Fruit fly (Drosophila melanogaster): ENCODE results near the gene Jwa.
A peak's percentile ranks its signal among the peaks of the same experiment; 100 is the strongest.

Gene Jwa

DNA sequence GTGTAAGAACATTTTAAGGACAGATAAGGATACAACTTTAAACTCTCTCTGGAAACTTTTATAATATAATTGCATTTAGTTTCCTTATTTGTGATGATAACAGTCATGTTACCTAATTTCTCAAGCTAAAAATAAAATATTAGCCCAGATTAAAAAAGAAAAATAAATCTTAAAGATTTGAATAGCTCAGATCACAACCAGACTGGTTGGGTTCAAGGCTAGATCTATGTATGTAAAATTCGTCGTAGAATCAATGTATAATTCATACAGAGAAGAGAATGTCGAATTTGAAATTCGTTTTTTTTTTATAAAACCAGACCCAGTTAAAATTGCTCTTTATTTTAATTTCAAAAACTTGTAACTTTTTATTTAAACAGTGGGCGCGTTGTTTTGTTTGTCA is 8.6 kb upstream of the Jwa start:
- TF ChIP-seq tup (GFP tag; optimal IDR thresholded peaks at IDR 0.05) (no peak), CG14710 (tag; optimal IDR thresholded peaks at IDR 0.05) (peak; percentile 5), amos (GFP tag; IDR thresholded peaks at IDR 0.05; ENCODE audit: partially characterized antibody) (peak; percentile 60; the same call in 1 of the 2 replicates), CG42726 (GFP tag; IDR thresholded peaks at IDR 0.05; ENCODE audit: partially characterized antibody) (peak; percentile 33; the same call in 1 of the 2 replicates), pita (GFP tag; optimal IDR thresholded peaks at IDR 0.05) (peak; percentile 63), gfzf (GFP tag; optimal IDR thresholded peaks at IDR 0.05) (peak; percentile 10), HmgZ (tag; optimal IDR thresholded peaks at IDR 0.05) (peak; percentile 12), Pdp1 (GFP tag; optimal IDR thresholded peaks at IDR 0.05) (peak in 1 of 2 experiments; percentile 6), Bgb (GFP tag; IDR thresholded peaks at IDR 0.05; ENCODE audit: partially characterized antibody) (peak; percentile 47; the same call in 1 of the 2 replicates), CG16813 (GFP tag; IDR thresholded peaks at IDR 0.05; ENCODE audit: partially characterized antibody) (peak; percentile 52), sens (GFP tag) (peak; percentile 84), E2f2 (GFP tag; IDR thresholded peaks at IDR 0.05) (peak; percentile 81), ranshi (GFP tag; IDR thresholded peaks at IDR 0.05) (no peak), Myb (GFP tag; optimal IDR thresholded peaks at IDR 0.05) (peak; percentile 58), knrl (GFP tag; IDR thresholded peaks at IDR 0.05; ENCODE audit: partially characterized antibody) (0 out of 3 replicates have a peak, but pooled peaks have one; percentile 37), CTCF (GFP tag; optimal IDR thresholded peaks at IDR 0.05) (peak; percentile 82), Lhr (GFP tag; optimal IDR thresholded peaks at IDR 0.05) (peak; percentile 49), CG17802 (tag; optimal IDR thresholded peaks at IDR 0.05) (no peak), CG2712 (tag; optimal IDR thresholded peaks at IDR 0.05) (no peak), gcm (GFP tag; optimal IDR thresholded peaks at IDR 0.05) (no peak), CG2116 (GFP tag; optimal IDR thresholded peaks at IDR 0.05) (peak; percentile 8), CG15514 (GFP tag; optimal IDR thresholded peaks at IDR 0.05) (no peak), Lim3 (GFP tag; IDR thresholded peaks at IDR 0.05) (no peak), Dp (GFP tag; optimal IDR thresholded peaks at IDR 0.05) (peak; percentile 75)

DNA sequence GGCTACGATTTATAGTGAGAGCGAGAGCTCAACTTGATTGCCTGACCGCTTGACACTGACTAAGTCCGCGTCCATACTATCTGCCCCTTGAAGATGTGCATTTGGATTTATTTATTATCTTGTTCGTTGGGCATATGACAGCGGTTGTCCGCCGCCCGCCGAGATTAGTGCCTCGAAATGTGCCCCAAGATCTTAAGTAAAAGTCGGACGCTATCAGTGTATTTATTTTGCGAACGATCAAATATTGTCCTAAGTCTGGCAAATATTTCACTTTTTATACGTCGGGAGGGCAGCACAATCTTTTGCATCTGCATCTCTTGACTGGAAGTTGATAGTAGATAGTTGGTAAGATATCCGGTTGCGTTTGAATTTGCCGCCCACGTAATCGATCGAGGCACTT is 8.2 kb upstream of the Jwa start, which contains the start of gene Irk3:
Irk3 (minus strand) TSS at position 63 of the 400 bp plus-strand sequence.
- no peak for TF ChIP-seq Xrp1 (GFP tag; IDR thresholded peaks at IDR 0.05)
- no peak for TF ChIP-seq Myb (GFP tag; optimal IDR thresholded peaks at IDR 0.05)
- TF ChIP-seq mam (GFP tag; optimal IDR thresholded peaks at IDR 0.05) = no peak
- TF ChIP-seq CG6813 (GFP tag; optimal IDR thresholded peaks at IDR 0.05) = peak; percentile 5
- TF ChIP-seq CG2678 (tag; optimal IDR thresholded peaks at IDR 0.05) = no peak
- no peak for TF ChIP-seq CG15073 (GFP tag; optimal IDR thresholded peaks at IDR 0.05)
- peak; percentile 74 for TF ChIP-seq Med (GFP tag)
- TF ChIP-seq CG6854 (GFP tag; optimal IDR thresholded peaks at IDR 0.05) = no peak

DNA sequence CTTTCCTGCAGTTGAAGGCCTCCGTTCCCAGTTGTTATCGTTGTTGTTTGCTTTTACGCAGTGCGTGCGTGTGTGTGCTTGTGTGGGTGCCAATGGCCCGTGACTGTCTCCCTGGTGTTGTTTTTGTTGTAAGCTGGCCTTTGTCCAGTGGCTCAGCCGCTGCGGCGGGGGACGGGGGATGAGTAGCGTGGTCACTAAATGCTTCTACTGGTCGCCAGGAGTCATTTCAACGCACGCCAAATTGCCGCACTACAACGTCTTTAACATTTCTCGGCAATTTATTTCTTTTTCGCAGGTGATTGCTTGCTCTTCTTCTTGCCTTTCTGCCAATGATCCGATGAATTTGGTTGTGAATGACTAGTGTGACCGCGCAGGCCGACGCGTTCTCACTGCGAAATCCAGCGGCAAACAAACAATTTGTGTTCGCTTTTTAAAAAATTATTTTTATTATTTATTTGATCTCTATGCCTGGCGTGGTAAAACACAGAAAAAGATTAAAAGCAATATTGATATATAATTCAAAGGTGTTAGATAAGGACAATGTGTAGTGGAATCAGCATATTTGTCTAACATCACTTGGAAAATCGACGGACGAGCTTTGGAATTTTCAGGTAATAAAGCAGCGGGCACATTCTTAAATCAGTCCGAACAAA is 2.9 kb upstream of the Jwa start, which contains the start of the genes Faf2 and Grip71:
Faf2 (minus strand) TSS at position 450 of the 653 bp plus-strand sequence.
Grip71 (plus strand) TSS at position 608 of the 653 bp plus-strand sequence.
- TF ChIP-seq exex (tag; optimal IDR thresholded peaks at IDR 0.05) = no peak
- TF ChIP-seq CG7963 (GFP tag; IDR thresholded peaks at IDR 0.05; ENCODE audit: partially characterized antibody) = no peak
- peak; percentile 71 for TF ChIP-seq org-1 (GFP tag; optimal IDR thresholded peaks at IDR 0.05)
- TF ChIP-seq CG1603 (tag; optimal IDR thresholded peaks at IDR 0.05) = peak; percentile 88
- TF ChIP-seq CG17912 (GFP tag; optimal IDR thresholded peaks at IDR 0.05) = peak; percentile 62
- peak; percentile 74 for TF ChIP-seq CG43689 (GFP tag; IDR thresholded peaks at IDR 0.05)
- TF ChIP-seq CG3995 (GFP tag; optimal IDR thresholded peaks at IDR 0.05) = peak; percentile 62
- no peak for TF ChIP-seq fru (optimal IDR thresholded peaks at IDR 0.05)
- peak; percentile 91 for TF ChIP-seq CG8765 (GFP tag; IDR thresholded peaks at IDR 0.05)
- peak; percentile 93 for TF ChIP-seq wdn (GFP tag; IDR thresholded peaks at IDR 0.05)
- TF ChIP-seq CG7556 (GFP tag; optimal IDR thresholded peaks at IDR 0.05) = peak; percentile 78
- peak; percentile 67 for TF ChIP-seq HHEX (GFP tag; optimal IDR thresholded peaks at IDR 0.05)
- peak; percentile 97 for TF ChIP-seq CG14441 (GFP tag; IDR thresholded peaks at IDR 0.05)
- TF ChIP-seq CrebB (tag; optimal IDR thresholded peaks at IDR 0.05) = peak; percentile 63
- TF ChIP-seq CG13424 (tag; optimal IDR thresholded peaks at IDR 0.05) = peak; percentile 91
- TF ChIP-seq z (GFP tag; IDR thresholded peaks at IDR 0.05) = peak; percentile 69; the same call in 1 of the 3 replicates
- TF ChIP-seq ken (GFP tag; IDR thresholded peaks at IDR 0.05) = peak; percentile 96
- peak; percentile 91 for TF ChIP-seq CG31224 (GFP tag; IDR thresholded peaks at IDR 0.05)

Data from whole organism, embryonic.